Worm (Caenorhabditis elegans) whole organism, L2 larva: Measurements from ENCODE around the gene egrh-3.

ENCODE experiments used
- F13H6.1 ChIP-seq: sonication (generic microtip); optimal IDR thresholded peaks from 2 replicates; lab custom pipeline; 2016; ENCODE audit warnings: missing genetic modification characterization, missing compliant biosample characterization
- R02D3.7 ChIP-seq: fragments of 150-350 bp; optimal IDR thresholded peaks from 2 replicates; lab custom pipeline; 2014; ENCODE audit warnings: missing biosample characterization, missing genetic modification characterization
- Y55F3AM.14 ChIP-seq: fragments of 200-800 bp; sonication (Bioruptor generic); optimal IDR thresholded peaks from 2 replicates; lab custom pipeline; 2018; ENCODE audit warnings: mild to moderate bottlenecking, missing genetic modification characterization, missing compliant biosample characterization
- blmp-1 ChIP-seq: sonication (generic microtip); optimal IDR thresholded peaks from 2 replicates; lab custom pipeline; 2017; ENCODE audit warnings: missing genetic modification characterization, mild to moderate bottlenecking, missing compliant biosample characterization, antibody characterized with exemption, moderate library complexity; ENCODE audit not compliant: insufficient read depth
- ceh-82 ChIP-seq: fragments of 150-350 bp; optimal IDR thresholded peaks from 2 replicates; lab custom pipeline; 2014; ENCODE audit warnings: missing biosample characterization, missing genetic modification characterization
- lsy-2 ChIP-seq, 2 experiments: fragments of 150-350 bp in 1 of 2; sonication (generic microtip) in 1 of 2; optimal IDR thresholded peaks; 2 replicates each; lab custom pipeline; 2014 to 2017; ENCODE audit warnings: missing biosample characterization in 2 of 2, missing genetic modification characterization in 2 of 2
- mdl-1 ChIP-seq, 2 experiments: fragments of 150-350 bp in 1 of 2; sonication (generic microtip) in 1 of 2; optimal IDR thresholded peaks; 2 replicates each; lab custom pipeline; 2017; ENCODE audit warnings: missing biosample characterization in 2 of 2, missing genetic modification characterization in 2 of 2
- nhr-25 ChIP-seq: fragments of 150-350 bp; sonication (generic microtip); optimal IDR thresholded peaks from 3 replicates; lab custom pipeline; 2014; ENCODE audit warnings: missing biosample characterization, missing genetic modification characterization
- nhr-77 ChIP-seq: fragments of 150-350 bp; optimal IDR thresholded peaks from 2 replicates; lab custom pipeline; 2014; ENCODE audit warnings: missing biosample characterization, missing genetic modification characterization
- unc-55 ChIP-seq: fragments of 150-350 bp; sonication (generic microtip); optimal IDR thresholded peaks from 3 replicates; lab custom pipeline; 2014; ENCODE audit warnings: missing biosample characterization, missing genetic modification reagents, missing genetic modification characterization
- ztf-4 ChIP-seq: fragments of 150-350 bp; optimal IDR thresholded peaks from 2 replicates; lab custom pipeline; 2014; ENCODE audit warnings: missing biosample characterization, missing genetic modification characterization

The egrh-3 gene

ce11 chrIV:2630145-2630544 is 58.4 kb downstream of the egrh-3 start:
- no peak for TF ChIP-seq mdl-1 (tag; optimal IDR thresholded peaks at IDR 0.05; lab: Kevin White, UChicago)
- no peak for TF ChIP-seq nhr-77 (tag; lab: Kevin White, UChicago)
- no peak for TF ChIP-seq lsy-2 (tag; optimal IDR thresholded peaks at IDR 0.05; lab: Kevin White, UChicago)
- no peak for TF ChIP-seq ztf-4 (tag; lab: Kevin White, UChicago)
- no peak for TF ChIP-seq R02D3.7 (tag; lab: Kevin White, UChicago)
- no peak for TF ChIP-seq blmp-1 (tag; lab: Kevin White, UChicago)
- no peak for TF ChIP-seq Y55F3AM.14 (GFP tag; lab: Kevin White, UChicago)
- TF ChIP-seq nhr-25 (tag; lab: Kevin White, UChicago) = no peak
- TF ChIP-seq unc-55 (GFP tag; lab: Kevin White, UChicago) = no peak
- TF ChIP-seq ceh-82 = no peak
- no peak for TF ChIP-seq F13H6.1 (tag; lab: Kevin White, UChicago)
- TF ChIP-seq, all 48 proteins: peak for 0
